Worm (Caenorhabditis elegans) whole organism, late embryonic: ENCODE measurements around the gene rsr-2.

ENCODE experiments used
- ama-1 ChIP-seq: fragments of 150-350 bp; optimal IDR thresholded peaks from 2 replicates; lab custom pipeline; 2014
- pha-4 ChIP-seq: fragments of 150-350 bp; optimal IDR thresholded peaks from 2 replicates; lab custom pipeline; 2018; ENCODE audit warnings: missing biosample characterization, missing genetic modification reagents, missing genetic modification characterization
- sox-4 ChIP-seq: sonication (generic microtip); optimal IDR thresholded peaks from 2 replicates; lab custom pipeline; 2017; ENCODE audit warnings: mild to moderate bottlenecking, missing genetic modification characterization, inconsistent platforms, missing compliant biosample characterization
- unc-55 ChIP-seq: sonication (generic microtip); optimal IDR thresholded peaks from 2 replicates; lab custom pipeline; 2017; ENCODE audit warnings: missing biosample characterization, missing genetic modification reagents, missing genetic modification characterization

DNA sequence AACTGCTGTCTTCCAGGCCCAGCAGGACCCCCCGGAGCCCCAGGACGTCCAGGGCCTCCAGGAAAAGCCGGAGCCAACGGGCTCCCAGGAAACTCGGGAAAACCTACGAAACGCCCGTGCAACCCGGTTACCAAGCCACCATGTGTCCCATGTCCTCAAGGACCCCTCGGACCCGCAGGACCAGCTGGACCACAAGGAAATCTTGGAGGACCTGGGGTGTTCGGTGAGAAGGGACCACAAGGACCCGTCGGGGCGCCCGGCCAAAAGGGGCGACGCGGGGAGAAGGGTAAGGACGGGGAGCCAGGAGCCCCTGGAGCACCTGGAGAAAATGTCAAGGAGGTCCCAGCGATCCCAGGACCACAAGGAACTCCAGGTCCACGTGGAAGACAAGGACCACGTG is 49.8 kb upstream of the rsr-2 start:
- TF ChIP-seq ama-1 (lab: Kevin White, UChicago) (no peak), pha-4 (tag; lab: Kevin White, UChicago) (no peak), unc-55 (GFP tag; lab: Kevin White, UChicago) (no peak), sox-4 (tag; lab: Kevin White, UChicago) (no peak)
